Worm (Caenorhabditis elegans) whole organism, young adult: ENCODE measurements around the gene Y46G5A.20.

Experiments
- F39B2.1 ChIP-seq: fragments of 200-800 bp; sonication (Bioruptor generic); IDR thresholded peaks from 2 replicates; pipeline ENCODE4 v1.3.6; 2022; ENCODE audit warnings: missing genetic modification reagents, missing genetic modification characterization, missing compliant biosample characterization
- T26A5.8 ChIP-seq: sonication (generic microtip); optimal IDR thresholded peaks from 2 replicates; lab custom pipeline; 2016; ENCODE audit warnings: missing genetic modification characterization, missing compliant biosample characterization
- ama-1 ChIP-seq, 3 experiments: fragments of 150-350 bp in 1 of 3; sonication (generic microtip) in 2 of 3; optimal IDR thresholded peaks; 2 replicates each; lab custom pipeline; 2014 to 2018; ENCODE audit warnings: missing biosample characterization in 2 of 3, missing genetic modification characterization in 2 of 3, missing genetic modification reagents in 2 of 3
- attf-6 ChIP-seq: fragments of 200-800 bp; sonication (Bioruptor generic); IDR thresholded peaks from 2 replicates; pipeline ENCODE4 v1.3.6; 2022; ENCODE audit warnings: missing genetic modification reagents, missing genetic modification characterization, missing compliant biosample characterization
- ceh-27 ChIP-seq: fragments of 200-800 bp; sonication (Bioruptor generic); optimal IDR thresholded peaks from 2 replicates; lab custom pipeline; 2018; ENCODE audit warnings: mild to moderate bottlenecking, missing genetic modification characterization, moderate library complexity, missing compliant biosample characterization
- lin-26 ChIP-seq: fragments of 200-800 bp; sonication (Bioruptor generic); IDR thresholded peaks from 2 replicates; pipeline ENCODE4 v1.3.6; 2022; ENCODE audit warnings: missing genetic modification reagents, missing genetic modification characterization, missing compliant biosample characterization
- pbrm-1 ChIP-seq: fragments of 200-800 bp; sonication (Bioruptor generic); IDR thresholded peaks from 2 replicates; pipeline ENCODE4 v1.3.6; 2022; ENCODE audit warnings: missing genetic modification reagents, missing genetic modification characterization, missing compliant biosample characterization
- sea-2 ChIP-seq: fragments of 200-800 bp; sonication (Bioruptor generic); IDR thresholded peaks from 2 replicates; pipeline ENCODE4 v1.3.6; 2022; ENCODE audit warnings: missing genetic modification characterization, missing compliant biosample characterization
- snpc-1.3 ChIP-seq: sonication (generic microtip); optimal IDR thresholded peaks from 2 replicates; lab custom pipeline; 2017; ENCODE audit warnings: missing genetic modification characterization, mild to moderate bottlenecking, missing compliant biosample characterization, antibody characterized with exemption, moderate library complexity, missing genotype, missing genetic modification reagents; ENCODE audit not compliant: insufficient read depth
- sptf-2 ChIP-seq: fragments of 200-800 bp; sonication (Bioruptor generic); optimal IDR thresholded peaks from 2 replicates; lab custom pipeline; 2018; ENCODE audit warnings: mild to moderate bottlenecking, missing genetic modification characterization, missing compliant biosample characterization
- unc-130 ChIP-seq: sonication (generic microtip); optimal IDR thresholded peaks from 2 replicates; lab custom pipeline; 2016; ENCODE audit warnings: missing genetic modification reagents, missing genetic modification characterization, missing compliant biosample characterization

DNA sequence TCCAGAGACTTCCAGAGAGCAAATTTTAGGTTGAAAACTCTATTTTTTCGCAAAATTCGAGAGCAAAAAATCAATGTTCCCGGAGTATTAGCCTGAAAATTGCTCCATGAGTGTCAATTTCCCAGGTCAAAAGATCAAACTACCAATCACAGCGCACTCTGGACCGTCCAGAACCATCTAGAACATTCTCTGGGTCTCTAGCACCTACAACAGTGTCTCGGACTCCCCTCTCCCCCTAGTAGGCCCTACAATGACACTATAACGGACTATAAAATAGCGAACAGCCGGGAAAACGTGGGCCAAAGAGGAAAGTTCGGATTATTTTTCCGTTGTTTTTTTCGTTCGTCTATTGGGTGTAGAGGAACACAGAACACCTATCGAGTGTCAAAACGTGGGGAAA is 11.4 kb upstream of the Y46G5A.20 start:
- TF ChIP-seq sea-2 (GFP tag; lab: Robert Waterston, UW) (no peak), sptf-2 (GFP tag; lab: Kevin White, UChicago) (no peak), snpc-1.3 (tag; lab: Kevin White, UChicago) (no peak), F39B2.1 (GFP tag; lab: Robert Waterston, UW) (no peak), T26A5.8 (tag; lab: Kevin White, UChicago) (no peak), pbrm-1 (GFP tag; lab: Robert Waterston, UW) (no peak), attf-6 (GFP tag; lab: Robert Waterston, UW) (no peak), unc-130 (GFP tag; lab: Kevin White, UChicago) (no peak), ama-1 (optimal IDR thresholded peaks at IDR 0.05; lab: Kevin White, UChicago) (no peak), ama-1 (GFP tag; optimal IDR thresholded peaks at IDR 0.05; lab: Kevin White, UChicago) (no peak), ceh-27 (no peak), lin-26 (GFP tag; lab: Robert Waterston, UW) (no peak)
